Worm (Caenorhabditis elegans) whole organism, mixed stage, embryonic: ENCODE results near the gene pbs-3.

Experiments used
- drap-1 ChIP-seq: fragments of 200-800 bp; sonication (Bioruptor generic); optimal IDR thresholded peaks from 3 replicates; lab custom pipeline; 2018; ENCODE audit warnings: mild to moderate bottlenecking, missing genetic modification characterization, missing compliant biosample characterization
- flh-1 ChIP-seq: fragments of 200-800 bp; sonication (Bioruptor generic); optimal IDR thresholded peaks from 2 replicates; lab custom pipeline; 2018; ENCODE audit warnings: mild to moderate bottlenecking, missing genetic modification characterization, moderate library complexity, missing compliant biosample characterization
- lin-13 ChIP-seq: fragments of 150-350 bp; optimal IDR thresholded peaks from 2 replicates; lab custom pipeline; 2014; ENCODE audit warnings: missing biosample characterization, missing genetic modification characterization
- mab-5 ChIP-seq: fragments of 150-350 bp; optimal IDR thresholded peaks from 2 replicates; lab custom pipeline; 2014; ENCODE audit warnings: missing biosample characterization, missing genetic modification characterization
- nhr-2 ChIP-seq: fragments of 150-350 bp; optimal IDR thresholded peaks from 2 replicates; lab custom pipeline; 2014; ENCODE audit warnings: missing biosample characterization, missing genetic modification characterization
- nhr-237 ChIP-seq: fragments of 150-350 bp; optimal IDR thresholded peaks from 2 replicates; lab custom pipeline; 2014; ENCODE audit warnings: missing biosample characterization, missing genetic modification characterization
- nhr-76 ChIP-seq: sonication (generic microtip); optimal IDR thresholded peaks from 2 replicates; lab custom pipeline; 2017; ENCODE audit warnings: missing biosample characterization, missing genetic modification characterization
- unc-39 ChIP-seq: fragments of 150-350 bp; optimal IDR thresholded peaks from 2 replicates; lab custom pipeline; 2014; ENCODE audit warnings: missing biosample characterization, missing genetic modification characterization
- unc-62 ChIP-seq: fragments of 150-350 bp; optimal IDR thresholded peaks from 2 replicates; lab custom pipeline; 2014; ENCODE audit warnings: missing biosample characterization, missing genetic modification reagents, missing genetic modification characterization

DNA sequence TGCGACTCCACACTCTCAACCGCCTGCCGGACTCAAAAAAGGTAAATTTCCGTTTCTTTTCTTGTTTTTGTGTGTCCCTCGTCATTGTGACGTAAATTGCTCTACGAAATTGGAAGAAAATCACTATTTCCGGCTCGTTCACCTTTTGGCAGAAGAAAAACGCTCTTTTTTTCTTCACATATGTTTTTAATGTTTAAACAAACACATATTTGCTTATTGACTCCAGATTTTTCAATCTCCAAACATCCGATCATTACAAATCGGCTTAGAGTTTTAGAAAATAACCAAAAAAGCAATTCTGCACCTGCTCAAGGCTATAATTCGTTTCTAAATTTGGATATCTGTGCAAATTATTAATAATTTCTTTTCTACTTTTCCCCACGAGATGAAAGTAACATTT is 49.3 kb downstream of the pbs-3 start:
- TF ChIP-seq unc-39 (tag; lab: Kevin White, UChicago) (no peak), unc-62 (no peak), nhr-76 (no peak), nhr-237 (no peak), lin-13 (tag; lab: Kevin White, UChicago) (no peak), flh-1 (no peak), mab-5 (no peak), nhr-2 (tag; lab: Kevin White, UChicago) (no peak), drap-1 (GFP tag; lab: Kevin White, UChicago) (no peak)
